Worm (Caenorhabditis elegans) whole organism, young adult: ENCODE data around the gene Y41D4B.17.
A peak's percentile ranks its signal among the peaks of the same experiment; 100 is the strongest.

Experiments used
- B0019.2 ChIP-seq: fragments of 200-800 bp; sonication (Bioruptor generic); conservative IDR thresholded peaks from 2 replicates; pipeline ENCODE4 v1.3.6; 2022; ENCODE audit warnings: missing genetic modification reagents, missing genetic modification characterization, missing compliant biosample characterization
- B0261.1 ChIP-seq: sonication (generic microtip); optimal IDR thresholded peaks from 2 replicates; lab custom pipeline; 2016; ENCODE audit warnings: mild to moderate bottlenecking, missing genetic modification characterization, moderate library complexity, missing compliant biosample characterization
- F37B4.10 ChIP-seq: fragments of 200-800 bp; sonication (Bioruptor generic); IDR thresholded peaks from 2 replicates; pipeline ENCODE4 v1.3.6; 2022; ENCODE audit warnings: missing genetic modification characterization, missing compliant biosample characterization
- F49E8.2 ChIP-seq: sonication (generic microtip); optimal IDR thresholded peaks from 3 replicates; lab custom pipeline; 2017; ENCODE audit warnings: missing genetic modification characterization, mild to moderate bottlenecking, missing compliant biosample characterization, antibody characterized with exemption, moderate library complexity; ENCODE audit not compliant: insufficient read depth
- F57C9.4 ChIP-seq: sonication (generic microtip); optimal IDR thresholded peaks from 2 replicates; lab custom pipeline; 2017; ENCODE audit warnings: mild to moderate bottlenecking, missing genetic modification characterization, missing compliant biosample characterization
- K12H6.12 ChIP-seq: fragments of 200-800 bp; sonication (Bioruptor generic); optimal IDR thresholded peaks from 2 replicates; lab custom pipeline; 2018; ENCODE audit warnings: mild to moderate bottlenecking, missing genetic modification characterization, missing compliant biosample characterization
- T07F8.4 ChIP-seq: sonication (generic microtip); optimal IDR thresholded peaks from 2 replicates; lab custom pipeline; 2016; ENCODE audit warnings: mild to moderate bottlenecking, missing genetic modification characterization, moderate library complexity, missing compliant biosample characterization
- Y79H2A.3 ChIP-seq: fragments of 200-800 bp; sonication (Bioruptor generic); conservative IDR thresholded peaks from 2 replicates; pipeline ENCODE4 v1.3.6; 2022; ENCODE audit warnings: missing genetic modification reagents, missing genetic modification characterization, missing compliant biosample characterization
- Y95B8A.8 ChIP-seq: fragments of 200-800 bp; sonication (Bioruptor generic); IDR thresholded peaks from 2 replicates; pipeline ENCODE4 v1.3.6; 2022; ENCODE audit warnings: missing genetic modification reagents, missing genetic modification characterization, missing compliant biosample characterization
- ZK185.1 ChIP-seq: sonication (generic microtip); optimal IDR thresholded peaks from 2 replicates; lab custom pipeline; 2016; ENCODE audit warnings: mild to moderate bottlenecking, missing genetic modification characterization, missing compliant biosample characterization; ENCODE audit not compliant: poor library complexity, severe bottlenecking
- akir-1 ChIP-seq: fragments of 200-800 bp; sonication (Bioruptor generic); optimal IDR thresholded peaks from 2 replicates; lab custom pipeline; 2018; ENCODE audit warnings: mild to moderate bottlenecking, missing genetic modification characterization, moderate library complexity, missing compliant biosample characterization
- ama-1 ChIP-seq, 3 experiments: fragments of 150-350 bp in 1 of 3; sonication (generic microtip) in 2 of 3; optimal IDR thresholded peaks; 2 replicates each; lab custom pipeline; 2014 to 2018; ENCODE audit warnings: missing biosample characterization in 2 of 3, missing genetic modification characterization in 2 of 3, missing genetic modification reagents in 2 of 3
- atf-7 ChIP-seq: sonication (generic microtip); optimal IDR thresholded peaks from 2 replicates; lab custom pipeline; 2017; ENCODE audit warnings: mild to moderate bottlenecking, missing genetic modification characterization, missing compliant biosample characterization
- ccch-3 ChIP-seq: fragments of 200-800 bp; sonication (Bioruptor generic); optimal IDR thresholded peaks from 2 replicates; lab custom pipeline; 2018; ENCODE audit warnings: mild to moderate bottlenecking, missing genetic modification characterization, missing compliant biosample characterization
- cebp-2 ChIP-seq: fragments of 200-800 bp; sonication (Bioruptor generic); IDR thresholded peaks from 2 replicates; pipeline ENCODE4 v1.3.6; 2022; ENCODE audit warnings: missing genetic modification characterization, missing compliant biosample characterization
- ceh-40 ChIP-seq: fragments of 200-800 bp; sonication (Bioruptor generic); IDR thresholded peaks from 2 replicates; pipeline ENCODE4 v1.3.6; 2022; ENCODE audit warnings: missing genetic modification characterization, missing compliant biosample characterization
- ceh-79 ChIP-seq: sonication (generic microtip); optimal IDR thresholded peaks from 2 replicates; lab custom pipeline; 2017; ENCODE audit warnings: mild to moderate bottlenecking, missing genetic modification characterization, missing compliant biosample characterization
- dpl-1 ChIP-seq: fragments of 150-350 bp; optimal IDR thresholded peaks from 2 replicates; lab custom pipeline; 2014; ENCODE audit warnings: missing biosample characterization, missing genetic modification reagents, missing genetic modification characterization
- egl-18 ChIP-seq: fragments of 200-800 bp; sonication (Bioruptor generic); IDR thresholded peaks from 2 replicates; pipeline ENCODE4 v1.3.6; 2022; ENCODE audit warnings: missing genetic modification reagents, missing genetic modification characterization, missing compliant biosample characterization
- egl-44 ChIP-seq: fragments of 200-800 bp; sonication (Bioruptor generic); IDR thresholded peaks from 2 replicates; pipeline ENCODE4 v1.3.6; 2022; ENCODE audit warnings: missing genetic modification reagents, missing genetic modification characterization, missing compliant biosample characterization
- egrh-3 ChIP-seq: fragments of 200-800 bp; sonication (Bioruptor generic); IDR thresholded peaks from 2 replicates; pipeline ENCODE4 v1.3.6; 2022; ENCODE audit warnings: missing genetic modification reagents, missing genetic modification characterization, missing compliant biosample characterization
- him-1 ChIP-seq: sonication (generic microtip); optimal IDR thresholded peaks from 2 replicates; lab custom pipeline; 2016; ENCODE audit warnings: missing genotype, missing genetic modification reagents, missing genetic modification characterization, missing compliant biosample characterization
- hmg-1.2 ChIP-seq: fragments of 200-800 bp; sonication (Bioruptor generic); IDR thresholded peaks from 2 replicates; pipeline ENCODE4 v1.3.6; 2022; ENCODE audit warnings: missing genetic modification reagents, missing genetic modification characterization, missing compliant biosample characterization
- lin-54 ChIP-seq: fragments of 200-800 bp; sonication (Bioruptor generic); optimal IDR thresholded peaks from 2 replicates; lab custom pipeline; 2018; ENCODE audit warnings: mild to moderate bottlenecking, missing genetic modification characterization, missing compliant biosample characterization
- lir-1 ChIP-seq: fragments of 200-800 bp; sonication (Bioruptor generic); conservative IDR thresholded peaks from 2 replicates; pipeline ENCODE4 v1.3.6; 2022; ENCODE audit warnings: missing genetic modification reagents, missing genetic modification characterization, missing compliant biosample characterization
- lsl-1 ChIP-seq: fragments of 200-800 bp; sonication (Bioruptor generic); optimal IDR thresholded peaks from 2 replicates; lab custom pipeline; 2018; ENCODE audit warnings: mild to moderate bottlenecking, missing genetic modification characterization, moderate library complexity, missing compliant biosample characterization
- madf-10 ChIP-seq: sonication (generic microtip); optimal IDR thresholded peaks from 2 replicates; lab custom pipeline; 2016; ENCODE audit warnings: mild to moderate bottlenecking, missing genetic modification characterization, missing compliant biosample characterization
- madf-3 ChIP-seq: fragments of 200-800 bp; sonication (Bioruptor generic); IDR thresholded peaks from 2 replicates; pipeline ENCODE4 v1.3.6; 2022; ENCODE audit warnings: missing genetic modification reagents, missing genetic modification characterization, missing compliant biosample characterization
- mcd-1 ChIP-seq: fragments of 200-800 bp; sonication (Bioruptor generic); IDR thresholded peaks from 2 replicates; pipeline ENCODE4 v1.3.6; 2022; ENCODE audit warnings: missing genetic modification reagents, missing genetic modification characterization, missing compliant biosample characterization
- mel-28 ChIP-seq: sonication (generic microtip); optimal IDR thresholded peaks from 2 replicates; lab custom pipeline; 2016; ENCODE audit warnings: borderline replicate concordance, mild to moderate bottlenecking, missing genetic modification characterization, missing compliant biosample characterization
- nfya-1 ChIP-seq: sonication (generic microtip); optimal IDR thresholded peaks from 2 replicates; lab custom pipeline; 2017; ENCODE audit warnings: antibody characterized with exemption, missing compliant biosample characterization, missing genetic modification characterization, borderline replicate concordance; ENCODE audit not compliant: insufficient read depth
- nfya-2 ChIP-seq: fragments of 200-800 bp; sonication (Bioruptor generic); IDR thresholded peaks from 2 replicates; pipeline ENCODE4 v1.3.6; 2022; ENCODE audit warnings: missing genetic modification reagents, missing genetic modification characterization, missing compliant biosample characterization
- nhr-80 ChIP-seq: sonication (generic microtip); optimal IDR thresholded peaks from 2 replicates; lab custom pipeline; 2016; ENCODE audit warnings: missing genetic modification characterization, missing compliant biosample characterization
- nhr-90 ChIP-seq: sonication (generic microtip); optimal IDR thresholded peaks from 2 replicates; lab custom pipeline; 2016; ENCODE audit warnings: missing genotype, mild to moderate bottlenecking, missing genetic modification characterization, missing compliant biosample characterization
- rpc-1 ChIP-seq, 2 experiments: fragments of 150-350 bp in 1 of 2; sonication (generic microtip) in 1 of 2; optimal IDR thresholded peaks; 2 replicates each; lab custom pipeline; 2014 to 2018; ENCODE audit warnings: missing biosample characterization in 1 of 2, missing genetic modification characterization in 1 of 2, missing genetic modification reagents in 1 of 2, missing genotype in 1 of 2
- snpc-1.3 ChIP-seq: sonication (generic microtip); optimal IDR thresholded peaks from 2 replicates; lab custom pipeline; 2017; ENCODE audit warnings: missing genetic modification characterization, mild to moderate bottlenecking, missing compliant biosample characterization, antibody characterized with exemption, moderate library complexity, missing genotype, missing genetic modification reagents; ENCODE audit not compliant: insufficient read depth
- snpc-4 ChIP-seq, 5 experiments: fragments of 150-350 bp in 1 of 5; sonication (generic microtip) in 4 of 5; optimal IDR thresholded peaks; 2 replicates each; lab custom pipeline; 2014 to 2018; ENCODE audit warnings: missing genetic modification characterization in 5 of 5, missing biosample characterization in 3 of 5, antibody characterized with exemption in 2 of 5, mild to moderate bottlenecking in 2 of 5, missing compliant biosample characterization in 2 of 5, missing genotype in 2 of 5, moderate library complexity in 2 of 5, missing genetic modification reagents in 1 of 5
- tbp1 ChIP-seq: fragments of 200-800 bp; sonication (Bioruptor generic); optimal IDR thresholded peaks from 2 replicates; lab custom pipeline; 2018; ENCODE audit warnings: mild to moderate bottlenecking, missing genetic modification characterization, missing compliant biosample characterization
- zfh-2 ChIP-seq: fragments of 200-800 bp; sonication (Bioruptor generic); conservative IDR thresholded peaks from 2 replicates; pipeline ENCODE4 v1.3.6; 2022; ENCODE audit warnings: missing genetic modification reagents, missing genetic modification characterization, missing compliant biosample characterization
- ztf-3 ChIP-seq: fragments of 200-800 bp; sonication (Bioruptor generic); optimal IDR thresholded peaks from 2 replicates; lab custom pipeline; 2018; ENCODE audit warnings: mild to moderate bottlenecking, missing genetic modification characterization, missing compliant biosample characterization

The Y41D4B.17 gene

ce11 chrIV:1559931-1560330 is at the start of gene Y41D4B.17:
TSS of gene Y41D4B.17 (plus strand) at chrIV:1560104.
- TF ChIP-seq nhr-80 (peak; percentile 24), F57C9.4 (tag; lab: Kevin White, UChicago) (no peak)

- peak; percentile 24 for TF ChIP-seq nhr-80
- no peak for TF ChIP-seq ceh-79 (tag; lab: Kevin White, UChicago)
- TF ChIP-seq, all 124 proteins: peak for 1
Measured at ce11 chrIV:1510241-1510640, 49.7 kb upstream of the Y41D4B.17 start, which contains the start of gene txt-4. TSS of gene txt-4 (plus strand) at chrIV:1510564.

- TF ChIP-seq dpl-1 (GFP tag; lab: Kevin White, UChicago) = no peak
- no peak for TF ChIP-seq Y79H2A.3 (GFP tag; lab: Robert Waterston, UW)
- no peak for TF ChIP-seq egrh-3 (GFP tag; lab: Robert Waterston, UW)
- TF ChIP-seq ZK185.1 (tag; lab: Kevin White, UChicago) = no peak
- TF ChIP-seq madf-3 (GFP tag; lab: Robert Waterston, UW) = no peak
- TF ChIP-seq akir-1 (GFP tag; lab: Kevin White, UChicago) = no peak
- TF ChIP-seq snpc-1.3 = no peak
Measured at ce11 chrIV:1512944-1513343, 47.0 kb upstream of the Y41D4B.17 start.

- TF ChIP-seq madf-10 (tag; lab: Kevin White, UChicago) (peak; percentile 12), cebp-2 (GFP tag; lab: Robert Waterston, UW) (no peak), madf-3 (GFP tag; lab: Robert Waterston, UW) (0 out of 2 replicates have a peak, but pooled peaks have one; percentile 63), egl-44 (no peak), ceh-79 (tag; lab: Kevin White, UChicago) (no peak), ama-1 (optimal IDR thresholded peaks at IDR 0.05; lab: Kevin White, UChicago) (no peak), ama-1 (GFP tag; optimal IDR thresholded peaks at IDR 0.05; lab: Kevin White, UChicago) (no peak), lir-1 (no peak), akir-1 (GFP tag; lab: Kevin White, UChicago) (no peak), mcd-1 (GFP tag; lab: Robert Waterston, UW) (peak; percentile 37; the same call in 1 of the 2 replicates), atf-7 (no peak), Y79H2A.3 (GFP tag; lab: Robert Waterston, UW) (no peak), ccch-3 (GFP tag; lab: Kevin White, UChicago) (no peak), lin-54 (GFP tag; lab: Kevin White, UChicago) (no peak), hmg-1.2 (GFP tag; lab: Robert Waterston, UW) (peak; percentile 46), Y95B8A.8 (GFP tag; lab: Robert Waterston, UW) (no peak), rpc-1 (optimal IDR thresholded peaks at IDR 0.05; lab: Kevin White, UChicago) (peak; percentile 65), rpc-1 (tag; optimal IDR thresholded peaks at IDR 0.05; lab: Kevin White, UChicago) (peak; percentile 83), T07F8.4 (no peak), snpc-4 (GFP tag; optimal IDR thresholded peaks at IDR 0.05; lab: Kevin White, UChicago) (no peak), snpc-4 (tag; optimal IDR thresholded peaks at IDR 0.05; lab: Kevin White, UChicago) (peak in 1 of 4 experiments; percentile 12), ZK185.1 (tag; lab: Kevin White, UChicago) (no peak), him-1 (tag; lab: Kevin White, UChicago) (peak; percentile 83), zfh-2 (GFP tag; lab: Robert Waterston, UW) (0 out of 2 replicates have a peak, but pooled peaks have one; percentile 32), B0261.1 (tag; lab: Kevin White, UChicago) (peak; percentile 74), K12H6.12 (no peak), F37B4.10 (GFP tag; lab: Robert Waterston, UW) (no peak), ceh-40 (GFP tag; lab: Robert Waterston, UW) (no peak), tbp1 (GFP tag; lab: Kevin White, UChicago) (peak; percentile 88), mel-28 (tag; lab: Kevin White, UChicago) (no peak), ztf-3 (GFP tag; lab: Kevin White, UChicago) (no peak), nfya-2 (GFP tag; lab: Robert Waterston, UW) (no peak), egl-18 (GFP tag; lab: Robert Waterston, UW) (no peak), nhr-90 (peak; percentile 12), nfya-1 (tag; lab: Kevin White, UChicago) (no peak), B0019.2 (GFP tag; lab: Robert Waterston, UW) (no peak), F49E8.2 (peak; percentile 18), lsl-1 (GFP tag; lab: Kevin White, UChicago) (peak; percentile 9)
Measured at ce11 chrIV:1514415-1514814, 45.5 kb upstream of the Y41D4B.17 start.
